Worm (Caenorhabditis elegans): ENCODE results near the gene W06G6.9.

ce11 chrV:16646372-16646771, at the start of gene W06G6.9:
- TF ChIP-seq zag-1 (tag; optimal IDR thresholded peaks at IDR 0.05) = no peak
- TF ChIP-seq lin-39 (tag; optimal IDR thresholded peaks at IDR 0.05) = no peak
- TF ChIP-seq daf-12 (tag; optimal IDR thresholded peaks at IDR 0.05) = no peak
